Fruit fly (Drosophila melanogaster) whole organism, embryonic: ENCODE data around the gene sp3.

Experiments
- Aef1 ChIP-seq: fragments of 200-800 bp; sonication (Bioruptor generic); IDR thresholded peaks from 3 replicates; pipeline ENCODE4 v1.3.6; 2022; ENCODE audit warnings: missing biosample characterization, missing genetic modification characterization
- CG10147 ChIP-seq: fragments of 200-800 bp; sonication (Bioruptor generic); optimal IDR thresholded peaks from 2 replicates; lab custom pipeline; 2019; ENCODE audit warnings: missing biosample characterization, mild to moderate bottlenecking, missing genetic modification characterization, moderate library complexity
- CG10431 ChIP-seq: fragments of 200-800 bp; sonication (Bioruptor generic); optimal IDR thresholded peaks from 3 replicates; lab custom pipeline; 2018; ENCODE audit warnings: missing biosample characterization, mild to moderate bottlenecking, missing genetic modification characterization
- CG10654 ChIP-seq: fragments of 200-800 bp; sonication (Bioruptor generic); optimal IDR thresholded peaks from 2 replicates; lab custom pipeline; 2016; ENCODE audit warnings: missing biosample characterization, missing genetic modification characterization
- CG11560 ChIP-seq: fragments of 200-800 bp; sonication (Bioruptor generic); IDR thresholded peaks from 3 replicates; pipeline ENCODE4 v1.3.6; 2022; ENCODE audit warnings: missing biosample characterization, missing genetic modification characterization
- CG11696 ChIP-seq: fragments of 200-800 bp; sonication (Bioruptor generic); IDR thresholded peaks from 2 replicates; pipeline ENCODE4 v1.3.6; 2022; ENCODE audit warnings: missing biosample characterization, missing genetic modification characterization
- CG12155 ChIP-seq: fragments of 200-800 bp; sonication (Bioruptor generic); optimal IDR thresholded peaks from 3 replicates; lab custom pipeline; 2016; ENCODE audit warnings: missing biosample characterization, missing genetic modification characterization
- CG12236 ChIP-seq: fragments of 200-800 bp; sonication (Bioruptor generic); optimal IDR thresholded peaks from 2 replicates; lab custom pipeline; 2016; ENCODE audit warnings: missing biosample characterization, missing genetic modification characterization
- CG12299 ChIP-seq: fragments of 200-800 bp; sonication (Bioruptor generic); optimal IDR thresholded peaks from 2 replicates; lab custom pipeline; 2018; ENCODE audit warnings: missing biosample characterization, mild to moderate bottlenecking, missing genetic modification characterization
- CG15696 ChIP-seq: fragments of 200-800 bp; sonication (Bioruptor generic); optimal IDR thresholded peaks from 2 replicates; lab custom pipeline; 2019; ENCODE audit warnings: missing biosample characterization, mild to moderate bottlenecking, missing genetic modification characterization, moderate library complexity
- CG1647 ChIP-seq: fragments of 200-800 bp; sonication (Bioruptor generic); optimal IDR thresholded peaks from 3 replicates; lab custom pipeline; 2016; ENCODE audit warnings: missing biosample characterization, missing genetic modification characterization
- CG18599 ChIP-seq: fragments of 200-800 bp; sonication (Bioruptor generic); optimal IDR thresholded peaks from 3 replicates; lab custom pipeline; 2017; ENCODE audit warnings: missing biosample characterization, missing genetic modification characterization, mild to moderate bottlenecking, moderate library complexity, missing genetic modification reagents
- CG32532 ChIP-seq: fragments of 200-800 bp; sonication (Bioruptor generic); IDR thresholded peaks from 2 replicates; pipeline ENCODE4 v1.3.6; 2022; ENCODE audit warnings: missing biosample characterization, missing genetic modification characterization
- CG3281 ChIP-seq: fragments of 200-800 bp; sonication (Bioruptor generic); optimal IDR thresholded peaks from 3 replicates; lab custom pipeline; 2017; ENCODE audit warnings: missing biosample characterization, mild to moderate bottlenecking, missing genetic modification characterization
- CG34224 ChIP-seq: fragments of 200-800 bp; sonication (Bioruptor generic); IDR thresholded peaks from 3 replicates; pipeline ENCODE4 v1.3.6; 2022; ENCODE audit warnings: missing biosample characterization, missing genetic modification characterization; ENCODE audit not compliant: partially characterized antibody
- CG6765 ChIP-seq: fragments of 200-800 bp; sonication (Bioruptor generic); optimal IDR thresholded peaks from 3 replicates; lab custom pipeline; 2017; ENCODE audit warnings: missing biosample characterization, mild to moderate bottlenecking, missing genetic modification characterization
- CG7786 ChIP-seq: fragments of 200-800 bp; sonication (Bioruptor generic); optimal IDR thresholded peaks from 2 replicates; lab custom pipeline; 2016; ENCODE audit warnings: missing biosample characterization, missing genetic modification characterization
- CG7839 ChIP-seq: fragments of 200-800 bp; sonication (Bioruptor generic); optimal IDR thresholded peaks from 3 replicates; lab custom pipeline; 2018; ENCODE audit warnings: missing biosample characterization, mild to moderate bottlenecking, missing genetic modification characterization, moderate library complexity
- CG7928 ChIP-seq: fragments of 200-800 bp; sonication (Bioruptor generic); optimal IDR thresholded peaks from 2 replicates; lab custom pipeline; 2017; ENCODE audit warnings: missing biosample characterization, mild to moderate bottlenecking, missing genetic modification characterization
- CG8089 ChIP-seq: fragments of 200-800 bp; sonication (Bioruptor generic); optimal IDR thresholded peaks from 3 replicates; lab custom pipeline; 2016; ENCODE audit warnings: missing biosample characterization, missing genetic modification characterization
- CG8924 ChIP-seq: fragments of 200-800 bp; optimal IDR thresholded peaks from 3 replicates; lab custom pipeline; 2019; ENCODE audit warnings: missing biosample characterization, mild to moderate bottlenecking, missing genetic modification characterization, moderate library complexity
- CG9876 ChIP-seq: fragments of 200-800 bp; sonication (Bioruptor generic); optimal IDR thresholded peaks from 2 replicates; lab custom pipeline; 2016; ENCODE audit warnings: missing biosample characterization, missing genetic modification characterization
- CkIIα-i1 ChIP-seq: fragments of 200-800 bp; sonication (Bioruptor generic); IDR thresholded peaks from 2 replicates; pipeline ENCODE4 v1.3.6; 2022; ENCODE audit warnings: missing biosample characterization, missing genetic modification characterization
- CoRest ChIP-seq: fragments of 200-800 bp; sonication (Bioruptor generic); optimal IDR thresholded peaks from 3 replicates; lab custom pipeline; 2018; ENCODE audit warnings: missing biosample characterization, mild to moderate bottlenecking, missing genetic modification characterization, moderate library complexity
- Doc3 ChIP-seq: fragments of 200-800 bp; sonication (Bioruptor generic); IDR thresholded peaks from 3 replicates; pipeline ENCODE4 v1.3.6; 2022; ENCODE audit warnings: missing biosample characterization, missing genetic modification characterization; ENCODE audit not compliant: partially characterized antibody
- Dp ChIP-seq: fragments of 200-800 bp; sonication (Bioruptor generic); optimal IDR thresholded peaks from 2 replicates; lab custom pipeline; 2018; ENCODE audit warnings: missing biosample characterization, mild to moderate bottlenecking, missing genetic modification characterization, moderate library complexity
- HHEX ChIP-seq: fragments of 200-800 bp; sonication (Bioruptor generic); optimal IDR thresholded peaks from 3 replicates; lab custom pipeline; 2017; ENCODE audit warnings: missing biosample characterization, mild to moderate bottlenecking, missing genetic modification characterization, missing genetic modification reagents
- Hr39 ChIP-seq: fragments of >200 bp; optimal IDR thresholded peaks from 2 replicates; lab custom pipeline; 2017
- Max ChIP-seq: fragments of 200-800 bp; sonication (Bioruptor generic); optimal IDR thresholded peaks from 2 replicates; lab custom pipeline; 2016; ENCODE audit warnings: missing biosample characterization, mild to moderate bottlenecking, missing genetic modification characterization
- Neu2 ChIP-seq: fragments of 200-800 bp; sonication (Bioruptor generic); optimal IDR thresholded peaks from 3 replicates; lab custom pipeline; 2016; ENCODE audit warnings: missing biosample characterization, missing genetic modification characterization, borderline replicate concordance
- Sox100B ChIP-seq: fragments of 200-800 bp; sonication (Bioruptor generic); optimal IDR thresholded peaks from 3 replicates; lab custom pipeline; 2018; ENCODE audit warnings: missing biosample characterization, mild to moderate bottlenecking, missing genetic modification characterization
- Tbp ChIP-seq: fragments of >200 bp; optimal IDR thresholded peaks from 2 replicates; lab custom pipeline; 2018; ENCODE audit warnings: missing biosample characterization, missing genetic modification characterization
- ab ChIP-seq: fragments of 200-800 bp; sonication (Bioruptor generic); optimal IDR thresholded peaks from 2 replicates; lab custom pipeline; 2016; ENCODE audit warnings: missing biosample characterization, missing genetic modification characterization
- al ChIP-seq: fragments of 200-800 bp; sonication (Bioruptor generic); IDR thresholded peaks from 2 replicates; pipeline ENCODE4 v1.3.6; 2022; ENCODE audit warnings: missing biosample characterization, missing genetic modification characterization
- bab2 ChIP-seq: fragments of 200-800 bp; sonication (Bioruptor generic); optimal IDR thresholded peaks from 2 replicates; lab custom pipeline; 2016; ENCODE audit warnings: missing biosample characterization, missing genetic modification characterization
- danr ChIP-seq: fragments of 200-800 bp; sonication (Bioruptor generic); IDR thresholded peaks from 2 replicates; pipeline ENCODE4 v1.3.6; 2022; ENCODE audit warnings: missing biosample characterization, missing genetic modification characterization
- eve ChIP-seq, 2 experiments: fragments of >200 bp; optimal IDR thresholded peaks; 2 replicates each; lab custom pipeline; 2017; ENCODE audit warnings: missing biosample characterization in 2 of 2, missing genetic modification characterization in 2 of 2
- gce ChIP-seq: fragments of 200-800 bp; sonication (Bioruptor generic); IDR thresholded peaks from 3 replicates; pipeline ENCODE4 v1.3.6; 2022; ENCODE audit warnings: missing biosample characterization, missing genetic modification characterization
- h ChIP-seq: fragments of >200 bp; optimal IDR thresholded peaks from 2 replicates; lab custom pipeline; 2017
- ham ChIP-seq: fragments of 200-800 bp; sonication (Bioruptor generic); IDR thresholded peaks from 2 replicates; pipeline ENCODE4 v1.3.6; 2022; ENCODE audit warnings: missing biosample characterization, missing genetic modification characterization
- kay ChIP-seq: fragments of 200-800 bp; sonication (Bioruptor generic); optimal IDR thresholded peaks from 2 replicates; lab custom pipeline; 2016; ENCODE audit warnings: missing biosample characterization, missing genetic modification characterization
- onecut ChIP-seq: fragments of 200-800 bp; sonication (Bioruptor generic); IDR thresholded peaks from 2 replicates; pipeline ENCODE4 v1.3.6; 2022; ENCODE audit warnings: missing biosample characterization, missing genetic modification characterization
- otp ChIP-seq: fragments of 200-800 bp; sonication (Bioruptor generic); IDR thresholded peaks from 3 replicates; pipeline ENCODE4, ENCODE4 v1.3.6; 2022; ENCODE audit warnings: missing biosample characterization, missing genetic modification characterization
- p53 ChIP-seq: fragments of 200-800 bp; sonication (Bioruptor generic); optimal IDR thresholded peaks from 2 replicates; lab custom pipeline; 2016; ENCODE audit warnings: missing biosample characterization, missing genetic modification characterization
- repo ChIP-seq: fragments of 200-800 bp; sonication (Bioruptor generic); optimal IDR thresholded peaks from 2 replicates; lab custom pipeline; 2016; ENCODE audit warnings: missing biosample characterization, missing genetic modification characterization
- ro ChIP-seq: fragments of 200-800 bp; sonication (Bioruptor generic); IDR thresholded peaks from 2 replicates; pipeline ENCODE4 v1.3.6; 2022; ENCODE audit warnings: missing biosample characterization, missing genetic modification characterization
- run ChIP-seq: fragments of 200-800 bp; sonication (Bioruptor generic); optimal IDR thresholded peaks from 3 replicates; lab custom pipeline; 2018; ENCODE audit warnings: missing biosample characterization, mild to moderate bottlenecking, missing genetic modification characterization
- sqz ChIP-seq: fragments of 200-800 bp; sonication (Bioruptor generic); optimal IDR thresholded peaks from 3 replicates; lab custom pipeline; 2018; ENCODE audit warnings: missing biosample characterization, mild to moderate bottlenecking, missing genetic modification characterization
- tll ChIP-seq, 2 experiments: fragments of 200-800 bp in 1 of 2; fragments of >200 bp in 1 of 2; sonication (Bioruptor generic) in 1 of 2; optimal IDR thresholded peaks; 2 replicates each; lab custom pipeline; 2017 to 2019; ENCODE audit warnings: missing biosample characterization in 2 of 2, missing genetic modification characterization in 2 of 2, mild to moderate bottlenecking in 1 of 2, moderate library complexity in 1 of 2
- trh ChIP-seq: fragments of 200-800 bp; sonication (Bioruptor generic); optimal IDR thresholded peaks from 2 replicates; lab custom pipeline; 2016; ENCODE audit warnings: missing biosample characterization, missing genetic modification characterization

The sp3 gene

dm6 chr3R:21499131-21500036 lies 21.3 kb upstream of the sp3 start, which contains the start of gene C15 (continued):
- TF ChIP-seq CG7786 (GFP tag; lab: Kevin White, UChicago) (peak; percentile 29), sqz (GFP tag; lab: Kevin White, UChicago) (no peak), CG11696 (GFP tag; lab: Robert Waterston, UW) (no peak), Tbp (GFP tag; lab: Kevin White, UChicago) (no peak), repo (GFP tag; lab: Kevin White, UChicago) (no peak), CG10147 (GFP tag; lab: Kevin White, UChicago) (no peak), trh (GFP tag; lab: Kevin White, UChicago) (no peak), CG7928 (GFP tag; lab: Kevin White, UChicago) (no peak), Neu2 (GFP tag; lab: Kevin White, UChicago) (no peak), CG11560 (tag; lab: Robert Waterston, UW) (no peak), Aef1 (GFP tag; lab: Robert Waterston, UW) (no peak), run (no peak), onecut (GFP tag; lab: Robert Waterston, UW) (no peak), CG7839 (tag; lab: Kevin White, UChicago) (no peak), Hr39 (no peak), al (GFP tag; lab: Robert Waterston, UW) (no peak), p53 (no peak), Doc3 (no peak), tll (GFP tag; optimal IDR thresholded peaks at IDR 0.05; lab: Kevin White, UChicago) (peak in 1 of 2 experiments; percentile 36), ab (GFP tag; lab: Kevin White, UChicago) (no peak), CG10654 (GFP tag; lab: Kevin White, UChicago) (no peak), kay (GFP tag; lab: Kevin White, UChicago) (no peak), bab2 (GFP tag; lab: Kevin White, UChicago) (no peak), CG34224 (GFP tag; lab: Robert Waterston, UW) (peak; percentile 45; the same call in 1 of the 3 replicates), CG1647 (GFP tag; lab: Kevin White, UChicago) (peak; percentile 40), CG18599 (GFP tag; lab: Kevin White, UChicago) (peak; percentile 47), Dp (no peak), h (lab: Kevin White, UChicago) (no peak), Sox100B (GFP tag; lab: Kevin White, UChicago) (no peak), CG9876 (GFP tag; lab: Kevin White, UChicago) (no peak), danr (GFP tag; lab: Robert Waterston, UW) (no peak), HHEX (GFP tag; lab: Kevin White, UChicago) (no peak), CG6765 (GFP tag; lab: Kevin White, UChicago) (no peak), CG15696 (tag; lab: Kevin White, UChicago) (no peak), CG12155 (GFP tag; lab: Kevin White, UChicago) (no peak), CG10431 (no peak), eve (GFP tag; optimal IDR thresholded peaks at IDR 0.05; lab: Kevin White, UChicago) (peak in 1 of 2 experiments; percentile 73), gce (0 out of 3 replicates have a peak, but pooled peaks have one; percentile 13), ro (GFP tag; lab: Robert Waterston, UW) (no peak), CG8089 (peak; percentile 51), CG12299 (tag; lab: Kevin White, UChicago) (no peak), CoRest (tag; lab: Kevin White, UChicago) (peak; percentile 57), CkIIα-i1 (no peak), otp (GFP tag; lab: Robert Waterston, UW) (peak; percentile 70; the same call in 1 of the 3 replicates), CG12236 (no peak), CG3281 (no peak), CG8924 (no peak), CG32532 (peak; percentile 29; the same call in 1 of the 2 replicates), Max (GFP tag; lab: Kevin White, UChicago) (no peak), ham (GFP tag; lab: Robert Waterston, UW) (no peak)
